Worm (Caenorhabditis elegans) whole organism, early embryonic: Measurements from ENCODE around the gene dpff-1.

Experiments
- B0310.2 ChIP-seq: sonication (generic microtip); optimal IDR thresholded peaks from 2 replicates; lab custom pipeline; 2016; ENCODE audit warnings: mild to moderate bottlenecking, missing genetic modification characterization, missing compliant biosample characterization
- F13C5.2 ChIP-seq: sonication (generic microtip); optimal IDR thresholded peaks from 2 replicates; lab custom pipeline; 2017; ENCODE audit warnings: mild to moderate bottlenecking, missing genetic modification characterization, inconsistent platforms, missing compliant biosample characterization
- aly-1 ChIP-seq: sonication (generic microtip); optimal IDR thresholded peaks from 2 replicates; lab custom pipeline; 2016; ENCODE audit warnings: missing genetic modification characterization, missing compliant biosample characterization
- ama-1 ChIP-seq: fragments of 150-350 bp; optimal IDR thresholded peaks from 2 replicates; lab custom pipeline; 2014
- ceh-13 ChIP-seq: fragments of 200-800 bp; sonication (Bioruptor generic); optimal IDR thresholded peaks from 2 replicates; lab custom pipeline; 2018; ENCODE audit warnings: mild to moderate bottlenecking, missing genetic modification characterization, missing compliant biosample characterization
- ceh-36 ChIP-seq: sonication (generic microtip); optimal IDR thresholded peaks from 2 replicates; lab custom pipeline; 2016; ENCODE audit warnings: missing genetic modification characterization, inconsistent platforms, missing compliant biosample characterization
- ets-7 ChIP-seq: sonication (generic microtip); optimal IDR thresholded peaks from 2 replicates; lab custom pipeline; 2016; ENCODE audit warnings: missing genotype, missing genetic modification characterization, missing compliant biosample characterization
- flt-1 ChIP-seq: fragments of 200-800 bp; sonication (Bioruptor generic); IDR thresholded peaks from 2 replicates; pipeline ENCODE4 v1.3.6; 2022; ENCODE audit warnings: missing genetic modification characterization, missing compliant biosample characterization
- hmbx-1 ChIP-seq: sonication (generic microtip); optimal IDR thresholded peaks from 2 replicates; lab custom pipeline; 2016; ENCODE audit warnings: mild to moderate bottlenecking, missing genetic modification characterization, missing compliant biosample characterization
- hmg-4 ChIP-seq: fragments of 200-800 bp; sonication (Bioruptor generic); optimal IDR thresholded peaks from 2 replicates; lab custom pipeline; 2018; ENCODE audit warnings: mild to moderate bottlenecking, missing genetic modification characterization, missing compliant biosample characterization
- hnd-1 ChIP-seq: sonication (generic microtip); optimal IDR thresholded peaks from 2 replicates; lab custom pipeline; 2016; ENCODE audit warnings: missing genetic modification characterization, missing compliant biosample characterization
- pes-1 ChIP-seq: fragments of 200-800 bp; sonication (Bioruptor generic); IDR thresholded peaks from 2 replicates; pipeline ENCODE4 v1.3.6; 2022; ENCODE audit warnings: missing genetic modification reagents, missing genetic modification characterization, missing compliant biosample characterization
- scrt-1 ChIP-seq: fragments of 200-800 bp; sonication (Bioruptor generic); IDR thresholded peaks from 2 replicates; pipeline ENCODE4 v1.3.6; 2022; ENCODE audit warnings: missing genetic modification characterization, missing compliant biosample characterization
- sea-1 ChIP-seq: fragments of 200-800 bp; sonication (Bioruptor generic); conservative IDR thresholded peaks from 2 replicates; pipeline ENCODE4 v1.3.6; 2022; ENCODE audit warnings: missing genetic modification characterization, missing compliant biosample characterization
- tbx-11 ChIP-seq: fragments of 200-800 bp; sonication (Bioruptor generic); IDR thresholded peaks from 2 replicates; pipeline ENCODE4 v1.3.6; 2022; ENCODE audit warnings: missing genetic modification characterization, missing compliant biosample characterization
- tbx-37 ChIP-seq: fragments of 200-800 bp; sonication (Bioruptor generic); conservative IDR thresholded peaks from 2 replicates; pipeline ENCODE4 v1.3.6; 2022; ENCODE audit warnings: missing genetic modification reagents, missing genetic modification characterization, missing compliant biosample characterization
- tra-4 ChIP-seq: sonication (generic microtip); optimal IDR thresholded peaks from 2 replicates; lab custom pipeline; 2017; ENCODE audit warnings: missing genetic modification characterization, missing compliant biosample characterization

dpff-1 gene

ce11 chrIII:5875705-5876104, 30.4 kb downstream of the dpff-1 start:
- no peak for TF ChIP-seq aly-1 (tag; lab: Kevin White, UChicago)
- TF ChIP-seq pes-1 (GFP tag; lab: Robert Waterston, UW): no peak
- TF ChIP-seq tbx-11: no peak
- no peak for TF ChIP-seq ama-1 (lab: Kevin White, UChicago)
- TF ChIP-seq hnd-1: no peak
- no peak for TF ChIP-seq hmbx-1 (tag; lab: Kevin White, UChicago)
- TF ChIP-seq ets-7: no peak
- no peak for TF ChIP-seq hmg-4 (GFP tag; lab: Kevin White, UChicago)
- no peak for TF ChIP-seq tbx-37 (GFP tag; lab: Robert Waterston, UW)
- TF ChIP-seq ceh-36 (tag; lab: Kevin White, UChicago): no peak
- TF ChIP-seq scrt-1 (GFP tag; lab: Robert Waterston, UW): no peak
- no peak for TF ChIP-seq F13C5.2 (tag; lab: Kevin White, UChicago)
- TF ChIP-seq sea-1 (GFP tag; lab: Robert Waterston, UW): no peak
- TF ChIP-seq flt-1 (GFP tag; lab: Robert Waterston, UW): no peak
- no peak for TF ChIP-seq tra-4 (tag; lab: Kevin White, UChicago)

DNA sequence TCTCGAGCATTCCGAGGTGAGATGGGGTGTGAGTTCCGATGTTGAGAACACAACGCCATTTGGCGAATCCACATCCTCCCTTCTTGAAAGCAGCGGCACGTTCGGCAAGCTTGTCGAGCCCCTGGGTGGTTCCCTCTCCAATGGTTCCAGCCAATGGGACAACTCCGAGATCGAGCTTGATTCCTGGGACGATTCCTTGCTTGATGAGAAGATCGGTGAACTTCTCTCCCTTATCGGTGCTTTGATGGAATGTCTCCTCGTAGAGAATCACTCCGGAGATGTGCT, 30.8 kb downstream of the dpff-1 start:
- no peak for TF ChIP-seq aly-1 (tag; lab: Kevin White, UChicago)
- no peak for TF ChIP-seq flt-1 (GFP tag; lab: Robert Waterston, UW)
- no peak for TF ChIP-seq tbx-37 (GFP tag; lab: Robert Waterston, UW)
- TF ChIP-seq ceh-36 (tag; lab: Kevin White, UChicago): no peak
- TF ChIP-seq hnd-1: no peak
- no peak for TF ChIP-seq ceh-13
- TF ChIP-seq B0310.2: no peak
- TF ChIP-seq sea-1 (GFP tag; lab: Robert Waterston, UW): no peak
- no peak for TF ChIP-seq tbx-11
- no peak for TF ChIP-seq ama-1 (lab: Kevin White, UChicago)
- TF ChIP-seq hmg-4 (GFP tag; lab: Kevin White, UChicago): no peak
- TF ChIP-seq F13C5.2 (tag; lab: Kevin White, UChicago): no peak
- TF ChIP-seq hmbx-1 (tag; lab: Kevin White, UChicago): no peak
- no peak for TF ChIP-seq scrt-1 (GFP tag; lab: Robert Waterston, UW)
- TF ChIP-seq tra-4 (tag; lab: Kevin White, UChicago): no peak
- no peak for TF ChIP-seq ets-7
- no peak for TF ChIP-seq pes-1 (GFP tag; lab: Robert Waterston, UW)

ce11 chrIII:5874664-5875417, 31.3 kb downstream of the dpff-1 start:
- TF ChIP-seq aly-1 (tag; lab: Kevin White, UChicago) (no peak), hnd-1 (no peak), pes-1 (GFP tag; lab: Robert Waterston, UW) (no peak), tbx-11 (no peak), scrt-1 (GFP tag; lab: Robert Waterston, UW) (no peak), tra-4 (tag; lab: Kevin White, UChicago) (no peak), ceh-36 (tag; lab: Kevin White, UChicago) (no peak)

- TF ChIP-seq pes-1 (GFP tag; lab: Robert Waterston, UW) (no peak), ceh-13 (no peak), tbx-37 (GFP tag; lab: Robert Waterston, UW) (no peak), tbx-11 (no peak), ets-7 (no peak), sea-1 (GFP tag; lab: Robert Waterston, UW) (no peak), hnd-1 (no peak), aly-1 (tag; lab: Kevin White, UChicago) (no peak), ama-1 (lab: Kevin White, UChicago) (no peak), F13C5.2 (tag; lab: Kevin White, UChicago) (no peak)
These were observed 31.9 kb downstream of the dpff-1 start for ce11 chrIII:5874263-5874662.

DNA sequence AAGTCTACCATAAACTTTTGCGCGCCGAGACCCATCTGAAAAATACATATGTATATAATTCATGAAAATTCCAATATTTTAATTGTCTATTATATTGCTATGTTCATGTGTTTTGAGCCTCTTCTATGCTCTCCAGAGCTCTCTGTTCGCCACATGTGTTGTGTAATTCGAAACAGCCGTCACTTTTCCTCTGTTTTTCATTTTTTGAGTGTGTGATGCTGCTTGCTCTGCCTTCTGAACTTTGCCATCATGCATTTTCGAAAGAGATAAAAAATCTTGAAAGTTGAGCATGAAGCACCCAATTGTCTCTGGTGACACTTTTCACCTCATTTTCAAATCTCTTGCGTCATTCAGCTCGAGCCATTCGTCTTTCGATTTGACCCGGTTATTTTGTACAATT, 33.9 kb downstream of the dpff-1 start:
- TF ChIP-seq ceh-36 (tag; lab: Kevin White, UChicago): no peak
- TF ChIP-seq pes-1 (GFP tag; lab: Robert Waterston, UW): no peak
- no peak for TF ChIP-seq F13C5.2 (tag; lab: Kevin White, UChicago)
- TF ChIP-seq ets-7: no peak
- TF ChIP-seq hnd-1: no peak
- TF ChIP-seq hmg-4 (GFP tag; lab: Kevin White, UChicago): no peak
- TF ChIP-seq tbx-37 (GFP tag; lab: Robert Waterston, UW): no peak
- no peak for TF ChIP-seq B0310.2
- no peak for TF ChIP-seq aly-1 (tag; lab: Kevin White, UChicago)
- no peak for TF ChIP-seq scrt-1 (GFP tag; lab: Robert Waterston, UW)

DNA sequence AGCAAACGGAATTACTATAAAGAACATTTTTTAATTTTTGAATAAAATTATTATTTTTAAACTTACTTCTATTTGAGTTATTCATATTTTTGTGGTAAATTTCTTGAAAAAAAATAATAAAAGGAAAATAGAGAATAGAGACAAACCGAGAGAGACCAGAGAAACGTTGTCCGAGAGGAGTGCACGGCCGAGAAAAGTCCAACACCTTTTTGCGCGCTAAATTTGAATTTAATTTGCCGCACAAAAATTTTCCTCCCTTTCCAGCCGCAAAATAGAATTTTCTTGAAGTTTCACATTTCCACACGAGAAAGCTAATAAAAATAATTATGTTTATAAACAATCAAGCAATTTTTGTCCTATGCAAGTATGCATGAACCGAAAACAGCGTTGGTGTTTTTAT, 34.4 kb downstream of the dpff-1 start, which contains the start of the genes F01F1.11 and F01F1.3:
Gene F01F1.11 (minus strand): TSS at position 118 of the 400 bp plus-strand sequence.
Gene F01F1.3 (plus strand): TSS at position 179 of the 400 bp plus-strand sequence.
- peak; percentile 53; the same call in 1 of the 2 replicates for TF ChIP-seq pes-1 (GFP tag; lab: Robert Waterston, UW)
- no peak for TF ChIP-seq tbx-11
- TF ChIP-seq tbx-37 (GFP tag; lab: Robert Waterston, UW): peak; percentile 66; the same call in 1 of the 2 replicates

- no peak for TF ChIP-seq sea-1 (GFP tag; lab: Robert Waterston, UW)
- TF ChIP-seq ceh-13: no peak
- no peak for TF ChIP-seq hmg-4 (GFP tag; lab: Kevin White, UChicago)
- no peak for TF ChIP-seq tra-4 (tag; lab: Kevin White, UChicago)
- TF ChIP-seq B0310.2: no peak
- TF ChIP-seq ama-1 (lab: Kevin White, UChicago): no peak
- TF ChIP-seq hmbx-1 (tag; lab: Kevin White, UChicago): no peak
- no peak for TF ChIP-seq F13C5.2 (tag; lab: Kevin White, UChicago)
- no peak for TF ChIP-seq tbx-37 (GFP tag; lab: Robert Waterston, UW)
- TF ChIP-seq hnd-1: no peak
- no peak for TF ChIP-seq flt-1 (GFP tag; lab: Robert Waterston, UW)
- no peak for TF ChIP-seq scrt-1 (GFP tag; lab: Robert Waterston, UW)
- TF ChIP-seq ets-7: no peak
- TF ChIP-seq ceh-36 (tag; lab: Kevin White, UChicago): no peak
- TF ChIP-seq aly-1 (tag; lab: Kevin White, UChicago): no peak
- no peak for TF ChIP-seq pes-1 (GFP tag; lab: Robert Waterston, UW)
- no peak for TF ChIP-seq tbx-11
These were observed 36.7 kb downstream of the dpff-1 start, which contains the start of gene F01F1.15 for ce11 chrIII:5869429-5869828. TSS of gene F01F1.15 (minus strand) at chrIII:5869529.
